Fruit fly (Drosophila melanogaster) whole organism, embryonic: ENCODE measurements around the gene Muc14A.

Experiments used
- Adf1 ChIP-seq: fragments of 200-800 bp; sonication (Bioruptor generic); IDR thresholded peaks from 2 replicates; pipeline ENCODE4 v1.3.6; 2022; ENCODE audit warnings: missing biosample characterization, missing genetic modification characterization
- Bgb ChIP-seq: fragments of 200-800 bp; sonication (Bioruptor generic); IDR thresholded peaks from 2 replicates; pipeline ENCODE4 v1.3.6; 2022; ENCODE audit warnings: missing biosample characterization, missing genetic modification characterization; ENCODE audit not compliant: partially characterized antibody
- Blimp-1 ChIP-seq: fragments of 200-800 bp; sonication (Bioruptor generic); optimal IDR thresholded peaks from 3 replicates; lab custom pipeline; 2018; ENCODE audit warnings: missing biosample characterization, missing genetic modification characterization, mild to moderate bottlenecking, moderate library complexity, missing genetic modification reagents
- CG1024 ChIP-seq: fragments of 200-800 bp; sonication (Bioruptor generic); IDR thresholded peaks from 2 replicates; pipeline ENCODE4 v1.3.6; 2022; ENCODE audit warnings: missing biosample characterization, missing genetic modification characterization
- CG10431 ChIP-seq: fragments of 200-800 bp; sonication (Bioruptor generic); optimal IDR thresholded peaks from 3 replicates; lab custom pipeline; 2018; ENCODE audit warnings: missing biosample characterization, mild to moderate bottlenecking, missing genetic modification characterization
- CG10462 ChIP-seq: fragments of 200-800 bp; sonication (Bioruptor generic); optimal IDR thresholded peaks from 2 replicates; lab custom pipeline; 2016; ENCODE audit warnings: missing biosample characterization, missing genetic modification characterization
- CG10565 ChIP-seq: fragments of 200-800 bp; sonication (Bioruptor generic); optimal IDR thresholded peaks from 3 replicates; lab custom pipeline; 2016; ENCODE audit warnings: missing biosample characterization, mild to moderate bottlenecking, missing genetic modification characterization
- CG10654 ChIP-seq: fragments of 200-800 bp; sonication (Bioruptor generic); optimal IDR thresholded peaks from 2 replicates; lab custom pipeline; 2016; ENCODE audit warnings: missing biosample characterization, missing genetic modification characterization
- CG13287 ChIP-seq: fragments of 200-800 bp; sonication (Bioruptor generic); IDR thresholded peaks from 2 replicates; pipeline ENCODE4 v1.3.6; 2022; ENCODE audit warnings: missing biosample characterization, missing genetic modification characterization; ENCODE audit not compliant: partially characterized antibody
- CG14050 ChIP-seq: fragments of 200-800 bp; sonication (Bioruptor generic); IDR thresholded peaks from 3 replicates; pipeline ENCODE4 v1.3.6; 2022; ENCODE audit warnings: missing biosample characterization, missing genetic modification characterization
- CG14667 ChIP-seq: fragments of 200-800 bp; sonication (Bioruptor generic); IDR thresholded peaks from 2 replicates; pipeline ENCODE4 v1.3.6; 2022; ENCODE audit warnings: missing biosample characterization, missing genetic modification characterization
- CG14965 ChIP-seq: fragments of 200-800 bp; sonication (Bioruptor generic); optimal IDR thresholded peaks from 2 replicates; lab custom pipeline; 2016; ENCODE audit warnings: missing biosample characterization, missing genetic modification characterization, borderline replicate concordance
- CG16813 ChIP-seq: fragments of 200-800 bp; sonication (Bioruptor generic); IDR thresholded peaks from 3 replicates; pipeline ENCODE4 v1.3.6; 2022; ENCODE audit warnings: missing biosample characterization, missing genetic modification characterization; ENCODE audit not compliant: partially characterized antibody
- CG1832 ChIP-seq: fragments of 200-800 bp; sonication (Bioruptor generic); optimal IDR thresholded peaks from 2 replicates; lab custom pipeline; 2017; ENCODE audit warnings: missing biosample characterization, mild to moderate bottlenecking, missing genetic modification characterization, inconsistent platforms
- CG18476 ChIP-seq: fragments of 200-800 bp; sonication (Bioruptor generic); optimal IDR thresholded peaks from 2 replicates; lab custom pipeline; 2016; ENCODE audit warnings: missing biosample characterization, mild to moderate bottlenecking, missing genetic modification characterization
- CG2120 ChIP-seq: fragments of 200-800 bp; sonication (Bioruptor generic); optimal IDR thresholded peaks from 3 replicates; lab custom pipeline; 2016; ENCODE audit warnings: missing biosample characterization, missing genetic modification characterization
- CG2199 ChIP-seq: fragments of 200-800 bp; sonication (Bioruptor generic); IDR thresholded peaks from 3 replicates; pipeline ENCODE4 v1.3.6; 2022; ENCODE audit warnings: missing biosample characterization, missing genetic modification characterization
- CG2889 ChIP-seq: fragments of 200-800 bp; sonication (Bioruptor generic); IDR thresholded peaks from 3 replicates; pipeline ENCODE4 v1.3.6; 2022; ENCODE audit warnings: missing biosample characterization, missing genetic modification characterization
- CG30431 ChIP-seq: fragments of 200-800 bp; sonication (Bioruptor generic); optimal IDR thresholded peaks from 2 replicates; lab custom pipeline; 2017; ENCODE audit warnings: missing biosample characterization, missing genetic modification characterization
- CG31365 ChIP-seq: fragments of 200-800 bp; sonication (Bioruptor generic); optimal IDR thresholded peaks from 2 replicates; lab custom pipeline; 2018; ENCODE audit warnings: missing biosample characterization, mild to moderate bottlenecking, missing genetic modification characterization
- CG4424 ChIP-seq: fragments of 200-800 bp; sonication (Bioruptor generic); optimal IDR thresholded peaks from 3 replicates; lab custom pipeline; 2016; ENCODE audit warnings: missing biosample characterization, missing genetic modification characterization
- CG6791 ChIP-seq: fragments of 200-800 bp; sonication (Bioruptor generic); IDR thresholded peaks from 3 replicates; pipeline ENCODE4 v1.3.6; 2022; ENCODE audit warnings: missing biosample characterization, missing genetic modification characterization; ENCODE audit not compliant: partially characterized antibody
- CG7372 ChIP-seq: fragments of 200-800 bp; sonication (Bioruptor generic); IDR thresholded peaks from 2 replicates; pipeline ENCODE4 v1.3.6; 2022; ENCODE audit warnings: missing biosample characterization, missing genetic modification characterization
- CG7786 ChIP-seq: fragments of 200-800 bp; sonication (Bioruptor generic); optimal IDR thresholded peaks from 2 replicates; lab custom pipeline; 2016; ENCODE audit warnings: missing biosample characterization, missing genetic modification characterization
- CG8388 ChIP-seq: fragments of 200-800 bp; sonication (Bioruptor generic); optimal IDR thresholded peaks from 2 replicates; lab custom pipeline; 2019; ENCODE audit warnings: missing biosample characterization, mild to moderate bottlenecking, missing genetic modification characterization, moderate library complexity
- CG8924 ChIP-seq: fragments of 200-800 bp; optimal IDR thresholded peaks from 3 replicates; lab custom pipeline; 2019; ENCODE audit warnings: missing biosample characterization, mild to moderate bottlenecking, missing genetic modification characterization, moderate library complexity
- CG9215 ChIP-seq: fragments of 200-800 bp; sonication (Bioruptor generic); IDR thresholded peaks from 2 replicates; pipeline ENCODE4 v1.3.6; 2022; ENCODE audit warnings: missing biosample characterization, missing genetic modification characterization
- Camta ChIP-seq: fragments of 200-800 bp; sonication (Bioruptor generic); optimal IDR thresholded peaks from 2 replicates; lab custom pipeline; 2016; ENCODE audit warnings: missing biosample characterization, missing genetic modification characterization
- CoRest ChIP-seq: fragments of 200-800 bp; sonication (Bioruptor generic); optimal IDR thresholded peaks from 3 replicates; lab custom pipeline; 2018; ENCODE audit warnings: missing biosample characterization, mild to moderate bottlenecking, missing genetic modification characterization, moderate library complexity
- Ets97D ChIP-seq: fragments of 200-800 bp; sonication (Bioruptor generic); optimal IDR thresholded peaks from 3 replicates; lab custom pipeline; 2016; ENCODE audit warnings: missing biosample characterization, missing genetic modification characterization
- HmgZ ChIP-seq: fragments of 200-800 bp; sonication (Bioruptor generic); optimal IDR thresholded peaks from 2 replicates; lab custom pipeline; 2018; ENCODE audit warnings: missing biosample characterization, mild to moderate bottlenecking, missing genetic modification characterization
- Hmr ChIP-seq: fragments of 200-800 bp; sonication (Bioruptor generic); optimal IDR thresholded peaks from 3 replicates; lab custom pipeline; 2017; ENCODE audit warnings: mild to moderate bottlenecking, missing biosample characterization, missing genetic modification reagents, missing genetic modification characterization
- NFAT ChIP-seq: fragments of 200-800 bp; sonication (Bioruptor generic); IDR thresholded peaks from 2 replicates; pipeline ENCODE4 v1.3.6; 2022; ENCODE audit warnings: missing biosample characterization, missing genetic modification characterization
- Nf-YA ChIP-seq: fragments of 200-800 bp; sonication (Bioruptor generic); IDR thresholded peaks from 2 replicates; pipeline ENCODE4 v1.3.6; 2022; ENCODE audit warnings: missing biosample characterization, missing genetic modification characterization
- Oli ChIP-seq: fragments of 200-800 bp; sonication (Bioruptor generic); optimal IDR thresholded peaks from 2 replicates; lab custom pipeline; 2018; ENCODE audit warnings: missing biosample characterization, mild to moderate bottlenecking, missing genetic modification characterization, moderate library complexity
- Scr ChIP-seq: fragments of 200-800 bp; sonication (Bioruptor generic); IDR thresholded peaks from 2 replicates; pipeline ENCODE4 v1.3.6; 2022; ENCODE audit warnings: missing biosample characterization, missing genetic modification characterization; ENCODE audit not compliant: partially characterized antibody
- Sin3A ChIP-seq: fragments of >200 bp; optimal IDR thresholded peaks from 2 replicates; lab custom pipeline; 2018
- Taf1 ChIP-seq: fragments of 200-800 bp; sonication (Bioruptor generic); IDR thresholded peaks from 2 replicates; pipeline ENCODE4 v1.3.6; 2022; ENCODE audit warnings: missing biosample characterization, missing genetic modification characterization
- bbx ChIP-seq: fragments of 200-800 bp; sonication (Bioruptor generic); IDR thresholded peaks from 2 replicates; pipeline ENCODE4 v1.3.6; 2022; ENCODE audit warnings: missing biosample characterization, missing genetic modification characterization; ENCODE audit not compliant: partially characterized antibody
- fd64A ChIP-seq: fragments of 200-800 bp; sonication (Bioruptor generic); optimal IDR thresholded peaks from 3 replicates; lab custom pipeline; 2018; ENCODE audit warnings: missing biosample characterization, mild to moderate bottlenecking, missing genetic modification characterization
- grn ChIP-seq: fragments of 200-800 bp; sonication (Bioruptor generic); optimal IDR thresholded peaks from 3 replicates; lab custom pipeline; 2017; ENCODE audit warnings: missing biosample characterization, missing genetic modification characterization
- kah ChIP-seq: fragments of 200-800 bp; sonication (Bioruptor generic); optimal IDR thresholded peaks from 2 replicates; lab custom pipeline; 2018; ENCODE audit warnings: missing biosample characterization, mild to moderate bottlenecking, missing genetic modification characterization
- lola ChIP-seq, 3 experiments: fragments of >200 bp in 2 of 3; fragments of 200-800 bp in 1 of 3; sonication (Bioruptor generic) in 1 of 3; optimal IDR thresholded peaks; 2 replicates each; lab custom pipeline; 2017 to 2019; ENCODE audit warnings: missing biosample characterization in 3 of 3, missing genetic modification characterization in 3 of 3, mild to moderate bottlenecking in 1 of 3, moderate library complexity in 1 of 3
- nmo ChIP-seq: fragments of 200-800 bp; sonication (Bioruptor generic); optimal IDR thresholded peaks from 2 replicates; lab custom pipeline; 2018; ENCODE audit warnings: missing biosample characterization, mild to moderate bottlenecking, missing genetic modification characterization, moderate library complexity
- pzg ChIP-seq: fragments of 200-800 bp; sonication (Bioruptor generic); optimal IDR thresholded peaks from 3 replicates; lab custom pipeline; 2018; ENCODE audit warnings: missing biosample characterization, mild to moderate bottlenecking, missing genetic modification characterization, moderate library complexity
- sisA ChIP-seq: fragments of 200-800 bp; sonication (Bioruptor generic); IDR thresholded peaks from 2 replicates; pipeline ENCODE4 v1.3.6; 2022; ENCODE audit warnings: missing biosample characterization, missing genetic modification characterization
- slp2 ChIP-seq: fragments of 200-800 bp; sonication (Bioruptor generic); optimal IDR thresholded peaks from 2 replicates; lab custom pipeline; 2016; ENCODE audit warnings: missing biosample characterization, missing genetic modification characterization
- sob ChIP-seq: fragments of 200-800 bp; sonication (Bioruptor generic); IDR thresholded peaks from 2 replicates; pipeline ENCODE4 v1.3.6; 2022; ENCODE audit warnings: missing biosample characterization, missing genetic modification characterization
- ssp ChIP-seq: fragments of 200-800 bp; sonication (Bioruptor generic); IDR thresholded peaks from 2 replicates; pipeline ENCODE4 v1.3.6; 2022; ENCODE audit warnings: missing biosample characterization, missing genetic modification characterization
- tup ChIP-seq: fragments of 200-800 bp; sonication (Bioruptor generic); optimal IDR thresholded peaks from 2 replicates; lab custom pipeline; 2016; ENCODE audit warnings: missing biosample characterization, mild to moderate bottlenecking, missing genetic modification characterization, moderate library complexity
- unpg ChIP-seq: fragments of 200-800 bp; sonication (Bioruptor generic); optimal IDR thresholded peaks from 3 replicates; lab custom pipeline; 2018; ENCODE audit warnings: missing biosample characterization, mild to moderate bottlenecking, missing genetic modification characterization, moderate library complexity

Gene Muc14A

dm6 chrX:15986654-15987053, 22.3 kb upstream of the Muc14A start, which contains the start of gene ND-20 (continued):
- TF ChIP-seq bbx (GFP tag; lab: Robert Waterston, UW) (no peak), CG10654 (no peak), Bgb (GFP tag; lab: Robert Waterston, UW) (no peak), sob (GFP tag; lab: Robert Waterston, UW) (0 out of 2 replicates have a peak, but pooled peaks have one; percentile 23), unpg (peak; percentile 0), tup (no peak), CG10431 (no peak), ssp (GFP tag; lab: Robert Waterston, UW) (peak; percentile 98), CG9215 (GFP tag; lab: Robert Waterston, UW) (no peak), CG10565 (GFP tag; lab: Kevin White, UChicago) (no peak), CG1024 (GFP tag; lab: Robert Waterston, UW) (peak; percentile 89), CG18476 (GFP tag; lab: Kevin White, UChicago) (no peak), kah (GFP tag; lab: Kevin White, UChicago) (no peak), Camta (GFP tag; lab: Kevin White, UChicago) (no peak), Nf-YA (GFP tag; lab: Robert Waterston, UW) (no peak), CG8924 (tag; lab: Kevin White, UChicago) (peak; percentile 28), CG31365 (tag; lab: Kevin White, UChicago) (no peak), HmgZ (tag; lab: Kevin White, UChicago) (peak; percentile 34), CG14667 (no peak), CG4424 (GFP tag; lab: Kevin White, UChicago) (no peak), CG14050 (GFP tag; lab: Robert Waterston, UW) (no peak), Ets97D (GFP tag; lab: Kevin White, UChicago) (peak; percentile 39), NFAT (GFP tag; lab: Robert Waterston, UW) (no peak), slp2 (GFP tag; lab: Kevin White, UChicago) (no peak), sisA (GFP tag; lab: Robert Waterston, UW) (no peak), CG2889 (GFP tag; lab: Robert Waterston, UW) (no peak), Oli (tag; lab: Kevin White, UChicago) (no peak), CG6791 (GFP tag; lab: Robert Waterston, UW) (no peak), nmo (GFP tag; lab: Kevin White, UChicago) (peak; percentile 54), Scr (GFP tag; lab: Robert Waterston, UW) (0 out of 2 replicates have a peak, but pooled peaks have one; percentile 17), fd64A (GFP tag; lab: Kevin White, UChicago) (no peak), Taf1 (GFP tag; lab: Robert Waterston, UW) (no peak), CG7786 (GFP tag; lab: Kevin White, UChicago) (no peak), CG8388 (no peak), CG30431 (GFP tag; lab: Kevin White, UChicago) (no peak), Sin3A (lab: Kevin White, UChicago) (peak; percentile 23), CG13287 (GFP tag; lab: Robert Waterston, UW) (peak; percentile 13; the same call in 1 of the 2 replicates), Adf1 (no peak), pzg (GFP tag; lab: Kevin White, UChicago) (peak; percentile 88), Blimp-1 (GFP tag; lab: Kevin White, UChicago) (no peak), CG14965 (GFP tag; lab: Kevin White, UChicago) (no peak), CoRest (tag; lab: Kevin White, UChicago) (peak; percentile 48), CG7372 (GFP tag; lab: Robert Waterston, UW) (no peak), CG10462 (no peak), CG2120 (GFP tag; lab: Kevin White, UChicago) (peak; percentile 35), CG16813 (GFP tag; lab: Robert Waterston, UW) (no peak), lola (GFP tag; optimal IDR thresholded peaks at IDR 0.05; lab: Kevin White, UChicago) (peak in 1 of 3 experiments; percentile 99), Hmr (GFP tag; lab: Kevin White, UChicago) (no peak), grn (GFP tag; lab: Kevin White, UChicago) (no peak), CG2199 (GFP tag; lab: Robert Waterston, UW) (no peak), CG1832 (no peak)
